Worm (Caenorhabditis elegans) whole organism, L4 larva: Measurements from ENCODE around the gene F40F4.7.

Experiments used
- F10B5.3 ChIP-seq: sonication (generic microtip); optimal IDR thresholded peaks from 2 replicates; lab custom pipeline; 2016; ENCODE audit warnings: mild to moderate bottlenecking, missing genetic modification characterization, missing compliant biosample characterization
- F26F4.8 ChIP-seq: fragments of 200-800 bp; sonication (Bioruptor generic); conservative IDR thresholded peaks from 2 replicates; pipeline ENCODE4 v1.3.6; 2022; ENCODE audit warnings: missing genetic modification characterization, missing compliant biosample characterization
- F49E8.2 ChIP-seq: sonication (generic microtip); optimal IDR thresholded peaks from 2 replicates; lab custom pipeline; 2016; ENCODE audit warnings: missing compliant biosample characterization, mild to moderate bottlenecking, missing genetic modification characterization, borderline replicate concordance
- T20F7.1 ChIP-seq: fragments of 200-800 bp; sonication (Bioruptor generic); optimal IDR thresholded peaks from 2 replicates; lab custom pipeline; 2018; ENCODE audit warnings: mild to moderate bottlenecking, missing genetic modification characterization, missing compliant biosample characterization
- Y75B8A.6 ChIP-seq: fragments of 200-800 bp; sonication (Bioruptor generic); IDR thresholded peaks from 2 replicates; pipeline ENCODE4 v1.3.6; 2022; ENCODE audit warnings: missing genetic modification reagents, missing genetic modification characterization, missing compliant biosample characterization
- ZK337.2 ChIP-seq: fragments of 200-800 bp; sonication (Bioruptor generic); IDR thresholded peaks from 2 replicates; pipeline ENCODE4 v1.3.6; 2022; ENCODE audit warnings: missing genetic modification reagents, missing genetic modification characterization, missing compliant biosample characterization
- aha-1 ChIP-seq: fragments of 150-350 bp; peaks from one replicate; lab custom pipeline; 2014; ENCODE audit warnings: missing biosample characterization, missing genetic modification characterization
- attf-4 ChIP-seq: sonication (generic microtip); optimal IDR thresholded peaks from 3 replicates; lab custom pipeline; 2017; ENCODE audit warnings: missing biosample characterization, missing genetic modification characterization
- ceh-28 ChIP-seq: fragments of 150-350 bp; optimal IDR thresholded peaks from 2 replicates; lab custom pipeline; 2014; ENCODE audit warnings: missing biosample characterization, missing genetic modification reagents, missing genetic modification characterization
- daf-16 ChIP-seq, 3 experiments: sonication (generic microtip); optimal IDR thresholded peaks; 2 replicates each; lab custom pipeline; 2016 to 2017; ENCODE audit warnings: missing genetic modification characterization in 3 of 3, missing genetic modification reagents in 3 of 3, mild to moderate bottlenecking in 2 of 3, missing compliant biosample characterization in 2 of 3, missing biosample characterization in 1 of 3, moderate library complexity in 1 of 3
- daf-8 ChIP-seq: fragments of 200-800 bp; sonication (Bioruptor generic); IDR thresholded peaks from 2 replicates; pipeline ENCODE4 v1.3.6; 2022; ENCODE audit warnings: missing genetic modification characterization, missing compliant biosample characterization
- dmd-6 ChIP-seq: fragments of 200-800 bp; sonication (Bioruptor generic); IDR thresholded peaks from 2 replicates; pipeline ENCODE4 v1.3.6; 2022; ENCODE audit warnings: missing genetic modification reagents, missing genetic modification characterization, missing compliant biosample characterization
- duxl-1 ChIP-seq: sonication (generic microtip); optimal IDR thresholded peaks from 2 replicates; lab custom pipeline; 2016; ENCODE audit warnings: mild to moderate bottlenecking, missing genetic modification characterization, moderate library complexity, missing compliant biosample characterization; ENCODE audit not compliant: poor library complexity
- dve-1 ChIP-seq: sonication (generic microtip); optimal IDR thresholded peaks from 2 replicates; lab custom pipeline; 2017; ENCODE audit warnings: antibody characterized with exemption, mild to moderate bottlenecking, missing genetic modification characterization, missing compliant biosample characterization; ENCODE audit not compliant: insufficient read depth
- egl-27 ChIP-seq: sonication (generic microtip); optimal IDR thresholded peaks from 3 replicates; lab custom pipeline; 2017; ENCODE audit warnings: missing biosample characterization, missing genetic modification reagents, missing genetic modification characterization
- fkh-10 ChIP-seq: fragments of 150-350 bp; optimal IDR thresholded peaks from 2 replicates; lab custom pipeline; 2014; ENCODE audit warnings: missing biosample characterization, missing genetic modification reagents, missing genetic modification characterization
- gei-8 ChIP-seq: fragments of 200-800 bp; sonication (Bioruptor generic); optimal IDR thresholded peaks from 2 replicates; lab custom pipeline; 2018; ENCODE audit warnings: mild to moderate bottlenecking, missing genetic modification characterization, missing compliant biosample characterization
- hlh-11 ChIP-seq: fragments of 200-800 bp; sonication (Bioruptor generic); optimal IDR thresholded peaks from 2 replicates; lab custom pipeline; 2018; ENCODE audit warnings: mild to moderate bottlenecking, missing genetic modification characterization, missing compliant biosample characterization
- hlh-30 ChIP-seq: sonication (generic microtip); optimal IDR thresholded peaks from 2 replicates; lab custom pipeline; 2017; ENCODE audit warnings: antibody characterized with exemption, mild to moderate bottlenecking, missing genetic modification characterization, missing compliant biosample characterization; ENCODE audit not compliant: insufficient read depth
- hmg-1.1 ChIP-seq: fragments of 200-800 bp; sonication (Bioruptor generic); IDR thresholded peaks from 2 replicates; pipeline ENCODE4 v1.3.6; 2022; ENCODE audit warnings: missing genetic modification reagents, missing genetic modification characterization, missing compliant biosample characterization
- jun-1 ChIP-seq: fragments of 150-350 bp; optimal IDR thresholded peaks from 2 replicates; lab custom pipeline; 2014; ENCODE audit warnings: missing biosample characterization, missing genetic modification reagents, missing genetic modification characterization
- lin-1 ChIP-seq: fragments of 200-800 bp; sonication (Bioruptor generic); IDR thresholded peaks from 2 replicates; pipeline ENCODE4 v1.3.6; 2022; ENCODE audit warnings: missing genetic modification reagents, missing genetic modification characterization, missing compliant biosample characterization
- lin-15B ChIP-seq: fragments of 150-350 bp; sonication (generic microtip); optimal IDR thresholded peaks from 3 replicates; lab custom pipeline; 2014; ENCODE audit warnings: missing biosample characterization, missing genetic modification characterization
- mdl-1 ChIP-seq, 2 experiments: fragments of 150-350 bp in 1 of 2; sonication (generic microtip) in 1 of 2; optimal IDR thresholded peaks; 2 replicates each; lab custom pipeline; 2014 to 2017; ENCODE audit warnings: missing biosample characterization in 2 of 2, missing genetic modification characterization in 2 of 2
- mxl-2 ChIP-seq: fragments of 200-800 bp; sonication (Bioruptor generic); conservative IDR thresholded peaks from 2 replicates; pipeline ENCODE4 v1.3.6; 2022; ENCODE audit warnings: missing genetic modification reagents, missing genetic modification characterization, missing compliant biosample characterization
- mxl-3 ChIP-seq: fragments of 200-800 bp; sonication (Bioruptor generic); optimal IDR thresholded peaks from 2 replicates; lab custom pipeline; 2018; ENCODE audit warnings: mild to moderate bottlenecking, missing genetic modification characterization, missing compliant biosample characterization
- nhr-102 ChIP-seq: sonication (generic microtip); optimal IDR thresholded peaks from 2 replicates; lab custom pipeline; 2016; ENCODE audit warnings: mild to moderate bottlenecking, missing genetic modification characterization, moderate library complexity, missing compliant biosample characterization
- nhr-28 ChIP-seq: fragments of 150-350 bp; optimal IDR thresholded peaks from 2 replicates; lab custom pipeline; 2014; ENCODE audit warnings: missing biosample characterization, missing genetic modification characterization
- nhr-41 ChIP-seq: fragments of 200-800 bp; sonication (Bioruptor generic); IDR thresholded peaks from 2 replicates; pipeline ENCODE4 v1.3.6; 2022; ENCODE audit warnings: missing genetic modification reagents, missing genetic modification characterization, missing compliant biosample characterization
- nhr-48 ChIP-seq: sonication (generic microtip); optimal IDR thresholded peaks from 2 replicates; lab custom pipeline; 2016; ENCODE audit warnings: mild to moderate bottlenecking, missing genetic modification characterization, missing compliant biosample characterization
- nhr-77 ChIP-seq: fragments of 150-350 bp; optimal IDR thresholded peaks from 2 replicates; lab custom pipeline; 2014; ENCODE audit warnings: missing biosample characterization, missing genetic modification characterization
- php-3 ChIP-seq: fragments of 200-800 bp; sonication (Bioruptor generic); IDR thresholded peaks from 2 replicates; pipeline ENCODE4 v1.3.6; 2022; ENCODE audit warnings: missing genetic modification reagents, missing genetic modification characterization, missing compliant biosample characterization
- pqm-1 ChIP-seq: sonication (generic microtip); optimal IDR thresholded peaks from 2 replicates; lab custom pipeline; 2017; ENCODE audit warnings: missing biosample characterization, missing genetic modification characterization
- rbr-2 ChIP-seq: sonication (generic microtip); optimal IDR thresholded peaks from 2 replicates; lab custom pipeline; 2016; ENCODE audit warnings: missing genotype, missing genetic modification characterization, missing compliant biosample characterization
- saeg-2 ChIP-seq: fragments of 200-800 bp; sonication (Bioruptor generic); IDR thresholded peaks from 2 replicates; pipeline ENCODE4 v1.3.6; 2022; ENCODE audit warnings: missing genetic modification reagents, missing genetic modification characterization, missing compliant biosample characterization
- sdz-12 ChIP-seq: fragments of 200-800 bp; sonication (Bioruptor generic); optimal IDR thresholded peaks from 2 replicates; lab custom pipeline; 2018; ENCODE audit warnings: mild to moderate bottlenecking, missing genetic modification characterization, missing compliant biosample characterization
- snpc-4 ChIP-seq: fragments of 150-350 bp; optimal IDR thresholded peaks from 2 replicates; lab custom pipeline; 2014; ENCODE audit warnings: missing biosample characterization, missing genetic modification characterization
- spr-3 ChIP-seq: fragments of 200-800 bp; sonication (Bioruptor generic); optimal IDR thresholded peaks from 2 replicates; lab custom pipeline; 2018; ENCODE audit warnings: mild to moderate bottlenecking, missing genetic modification characterization, missing compliant biosample characterization
- tra-1 ChIP-seq: fragments of 200-800 bp; sonication (Bioruptor generic); IDR thresholded peaks from 2 replicates; pipeline ENCODE4 v1.3.6; 2022; ENCODE audit warnings: missing genetic modification reagents, missing genetic modification characterization, missing compliant biosample characterization
- unc-62 ChIP-seq, 3 experiments: fragments of 150-350 bp in 1 of 3; sonication (generic microtip); optimal IDR thresholded peaks in 2 of 3; peaks in 1 of 3; 1 replicate in 1 of 3; 2 replicates in 2 of 3; lab custom pipeline; 2014 to 2017; ENCODE audit warnings: missing biosample characterization in 3 of 3, missing genetic modification characterization in 3 of 3, missing genetic modification reagents in 3 of 3, missing genotype in 1 of 3
- zfp-2 ChIP-seq: sonication (generic microtip); optimal IDR thresholded peaks from 2 replicates; lab custom pipeline; 2016; ENCODE audit warnings: mild to moderate bottlenecking, missing genetic modification characterization, missing compliant biosample characterization
- ztf-7 ChIP-seq: fragments of 150-350 bp; optimal IDR thresholded peaks from 2 replicates; lab custom pipeline; 2014; ENCODE audit warnings: missing biosample characterization, missing genetic modification characterization

Gene F40F4.7

ce11 chrX:3291948-3292347 is 46.2 kb upstream of the F40F4.7 start:
- TF ChIP-seq F10B5.3 (tag; lab: Kevin White, UChicago) (no peak), hmg-1.1 (GFP tag; lab: Robert Waterston, UW) (no peak), unc-62 (GFP tag; optimal IDR thresholded peaks at IDR 0.05 in 1 of 2; lab: Kevin White, UChicago) (peak in 1 of 2 experiments; percentile 93), unc-62 (tag; optimal IDR thresholded peaks at IDR 0.05; lab: Kevin White, UChicago) (no peak), ztf-7 (tag; lab: Kevin White, UChicago) (no peak)

- peak; percentile 84 for TF ChIP-seq gei-8 (GFP tag; lab: Kevin White, UChicago)
- peak; percentile 4 for TF ChIP-seq ztf-7 (tag; lab: Kevin White, UChicago)
- TF ChIP-seq sdz-12 (GFP tag; lab: Kevin White, UChicago): no peak
- TF ChIP-seq mxl-2: no peak
- no peak for TF ChIP-seq egl-27 (tag; lab: Kevin White, UChicago)
- TF ChIP-seq lin-15B (tag; lab: Kevin White, UChicago): no peak
- TF ChIP-seq nhr-102: peak; percentile 94
- TF ChIP-seq ZK337.2 (GFP tag; lab: Robert Waterston, UW): no peak
- peak; percentile 68 for TF ChIP-seq hlh-30 (tag; lab: Kevin White, UChicago)
- TF ChIP-seq T20F7.1 (GFP tag; lab: Kevin White, UChicago): peak; percentile 62
- TF ChIP-seq pqm-1: peak; percentile 90
- no peak for TF ChIP-seq fkh-10
- peak; percentile 100 for TF ChIP-seq dmd-6 (GFP tag; lab: Robert Waterston, UW)
- no peak for TF ChIP-seq attf-4
- peak; percentile 13 for TF ChIP-seq aha-1 (tag; lab: Kevin White, UChicago)
- no peak for TF ChIP-seq zfp-2 (tag; lab: Kevin White, UChicago)
- TF ChIP-seq dve-1 (tag; lab: Kevin White, UChicago): peak; percentile 91
- TF ChIP-seq tra-1: peak; percentile 89
- TF ChIP-seq ceh-28 (tag; lab: Kevin White, UChicago): no peak
- peak; percentile 88 for TF ChIP-seq saeg-2 (GFP tag; lab: Robert Waterston, UW)
- no peak for TF ChIP-seq F49E8.2 (tag; lab: Kevin White, UChicago)
- peak; percentile 95 for TF ChIP-seq nhr-48 (tag; lab: Kevin White, UChicago)
- peak; percentile 39 for TF ChIP-seq mxl-3
- TF ChIP-seq spr-3 (GFP tag; lab: Kevin White, UChicago): no peak
- peak; percentile 79 for TF ChIP-seq nhr-77 (tag; lab: Kevin White, UChicago)
- TF ChIP-seq Y75B8A.6 (GFP tag; lab: Robert Waterston, UW): 0 out of 2 replicates have a peak, but pooled peaks have one; percentile 30
- peak in 1 of 2 experiments; percentile 53 for TF ChIP-seq daf-16 (GFP tag; optimal IDR thresholded peaks at IDR 0.05; lab: Kevin White, UChicago)
- TF ChIP-seq daf-16 (tag; optimal IDR thresholded peaks at IDR 0.05; lab: Kevin White, UChicago): peak; percentile 82
- peak; percentile 95 for TF ChIP-seq hlh-11
- peak; percentile 92 for TF ChIP-seq php-3
- TF ChIP-seq nhr-41 (GFP tag; lab: Robert Waterston, UW): 0 out of 2 replicates have a peak, but pooled peaks have one; percentile 11
- no peak for TF ChIP-seq rbr-2 (tag; lab: Kevin White, UChicago)
- TF ChIP-seq duxl-1 (tag; lab: Kevin White, UChicago): no peak
- TF ChIP-seq mdl-1 (tag; optimal IDR thresholded peaks at IDR 0.05; lab: Kevin White, UChicago): peak in 1 of 2 experiments; percentile 69
- TF ChIP-seq daf-8 (GFP tag; lab: Robert Waterston, UW): no peak
- TF ChIP-seq snpc-4 (tag; lab: Kevin White, UChicago): no peak
- TF ChIP-seq lin-1 (GFP tag; lab: Robert Waterston, UW): peak; percentile 89
- TF ChIP-seq F26F4.8: no peak
- peak; percentile 93 for TF ChIP-seq nhr-28 (tag; lab: Kevin White, UChicago)
- TF ChIP-seq jun-1 (tag; lab: Kevin White, UChicago): no peak
Measured at ce11 chrX:3290147-3290546, 44.4 kb upstream of the F40F4.7 start.
